Fruit fly (Drosophila melanogaster): Measurements from ENCODE around the gene CG9692.

The CG9692 gene

dm6 chr3L:16709673-16710257 lies 5.0 kb downstream of the CG9692 start (continued):
- peak; percentile 1 for TF ChIP-seq Eip93F (GFP tag; optimal IDR thresholded peaks at IDR 0.05)
- TF ChIP-seq net (GFP tag; optimal IDR thresholded peaks at IDR 0.05) = no peak
- TF ChIP-seq Hr39 (GFP tag; optimal IDR thresholded peaks at IDR 0.05) = peak; percentile 45
- no peak for TF ChIP-seq fkh (GFP tag; optimal IDR thresholded peaks at IDR 0.05)
- TF ChIP-seq esn (GFP tag; optimal IDR thresholded peaks at IDR 0.05) = no peak
- no peak for TF ChIP-seq CG9139 (GFP tag; optimal IDR thresholded peaks at IDR 0.05)
- TF ChIP-seq CG32006 (GFP tag; optimal IDR thresholded peaks at IDR 0.05) = no peak
- no peak for TF ChIP-seq pdm3 (GFP tag; optimal IDR thresholded peaks at IDR 0.05)
- TF ChIP-seq achi (GFP tag; optimal IDR thresholded peaks at IDR 0.05) = no peak
- TF ChIP-seq CG7368 (GFP tag; optimal IDR thresholded peaks at IDR 0.05) = no peak
- TF ChIP-seq Eip75B (GFP tag; optimal IDR thresholded peaks at IDR 0.05) = no peak
- TF ChIP-seq CG34406 (GFP tag; optimal IDR thresholded peaks at IDR 0.05) = no peak
- peak; percentile 34 for TF ChIP-seq CG15336 (GFP tag; IDR thresholded peaks at IDR 0.05)
- no peak for TF ChIP-seq Ets21C (GFP tag; optimal IDR thresholded peaks at IDR 0.05)
- TF ChIP-seq CG8319 (GFP tag; optimal IDR thresholded peaks at IDR 0.05) = no peak
- no peak for TF ChIP-seq CG11902 (GFP tag; optimal IDR thresholded peaks at IDR 0.05)
- TF ChIP-seq CG31627 (GFP tag; optimal IDR thresholded peaks at IDR 0.05) = no peak

DNA sequence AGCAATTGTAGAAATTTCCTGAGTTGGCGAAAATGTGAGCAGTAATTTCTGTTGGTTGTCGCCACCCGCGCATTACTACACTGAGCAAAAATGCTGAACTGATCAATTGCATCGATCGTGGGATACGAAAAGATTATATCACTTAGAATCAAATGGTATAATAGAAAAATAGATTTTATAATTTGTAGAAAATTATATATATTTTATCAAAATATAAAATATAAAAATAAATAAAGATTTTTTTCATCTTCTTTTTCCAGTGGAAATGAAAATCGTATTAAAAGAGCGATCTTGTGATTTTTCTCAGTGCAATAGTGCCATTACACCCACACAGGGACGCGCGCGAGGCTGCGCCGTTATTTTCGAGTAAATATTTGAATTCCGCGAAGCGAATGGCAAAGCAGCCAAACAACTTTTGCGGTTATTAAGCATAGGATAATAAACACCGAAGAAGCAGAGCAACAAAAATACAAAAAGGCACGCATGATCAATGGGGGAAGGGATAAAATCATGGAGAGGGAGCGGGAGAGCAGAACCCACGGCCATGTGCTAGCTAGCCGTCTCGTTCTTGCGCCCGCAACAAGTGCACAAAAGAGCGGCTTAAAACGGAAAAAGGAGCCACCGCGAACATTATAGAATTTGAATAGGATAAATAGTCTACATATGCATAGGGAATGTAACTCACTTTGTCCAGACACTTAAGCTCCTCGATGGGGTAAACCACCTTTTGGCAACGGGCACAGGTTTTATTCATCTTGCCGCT lies 5.7 kb downstream of the CG9692 start:
- TF ChIP-seq OdsH (GFP tag; optimal IDR thresholded peaks at IDR 0.05) (peak; percentile 53), Hr39 (GFP tag; optimal IDR thresholded peaks at IDR 0.05) (no peak), fd59A (GFP tag; optimal IDR thresholded peaks at IDR 0.05) (no peak), CG11762 (GFP tag; optimal IDR thresholded peaks at IDR 0.05; ENCODE audit: insufficient read depth) (peak; percentile 1), CG3032 (tag; optimal IDR thresholded peaks at IDR 0.05) (peak; percentile 74), CG3919 (GFP tag; optimal IDR thresholded peaks at IDR 0.05) (peak; percentile 22), CG6163 (GFP tag; IDR thresholded peaks at IDR 0.05) (peak; percentile 76; the same call in 1 of the 3 replicates), CG7368 (GFP tag; optimal IDR thresholded peaks at IDR 0.05) (peak; percentile 50), dsx (GFP tag; optimal IDR thresholded peaks at IDR 0.05; ENCODE audit: poor library complexity, severe bottlenecking) (peak; percentile 73), Met (GFP tag; optimal IDR thresholded peaks at IDR 0.05) (no peak), CG16779 (tag; optimal IDR thresholded peaks at IDR 0.05) (peak; percentile 48), Lpt (GFP tag; optimal IDR thresholded peaks at IDR 0.05) (peak; percentile 44), Smox (GFP tag; optimal IDR thresholded peaks at IDR 0.05) (no peak), cyc (GFP tag; optimal IDR thresholded peaks at IDR 0.05) (peak; percentile 30), net (GFP tag; optimal IDR thresholded peaks at IDR 0.05) (peak; percentile 45), CG6808 (GFP tag; optimal IDR thresholded peaks at IDR 0.05) (peak; percentile 62), lz (GFP tag; optimal IDR thresholded peaks at IDR 0.05) (peak; percentile 23), Sox15 (GFP tag; optimal IDR thresholded peaks at IDR 0.05) (no peak), CG10669 (GFP tag; optimal IDR thresholded peaks at IDR 0.05) (peak; percentile 63), CG9139 (GFP tag; optimal IDR thresholded peaks at IDR 0.05) (peak; percentile 34), CG6276 (GFP tag; optimal IDR thresholded peaks at IDR 0.05) (peak; percentile 68), Eip93F (GFP tag; optimal IDR thresholded peaks at IDR 0.05) (no peak), CG11294 (GFP tag; IDR thresholded peaks at IDR 0.05) (peak; percentile 68; the same call in 1 of the 2 replicates), Blimp-1 (GFP tag; optimal IDR thresholded peaks at IDR 0.05) (peak; percentile 1), CG11902 (GFP tag; optimal IDR thresholded peaks at IDR 0.05) (peak; percentile 56), svp (GFP tag) (peak; percentile 86), CG34406 (GFP tag; optimal IDR thresholded peaks at IDR 0.05) (peak; percentile 57), CG15336 (GFP tag; IDR thresholded peaks at IDR 0.05) (peak; percentile 81), spab (GFP tag; optimal IDR thresholded peaks at IDR 0.05) (peak; percentile 35), esn (GFP tag; optimal IDR thresholded peaks at IDR 0.05) (peak; percentile 37), ss (GFP tag; optimal IDR thresholded peaks at IDR 0.05) (peak; percentile 68 to 77), CG31627 (GFP tag; optimal IDR thresholded peaks at IDR 0.05) (no peak), Ets96B (tag; optimal IDR thresholded peaks at IDR 0.05) (peak; percentile 53), Eip78C (GFP tag) (peak; percentile 83), dac (GFP tag; optimal IDR thresholded peaks at IDR 0.05) (peak; percentile 23), Hr4 (GFP tag; optimal IDR thresholded peaks at IDR 0.05) (peak; percentile 40), CG8319 (GFP tag; optimal IDR thresholded peaks at IDR 0.05) (no peak), CG4318 (GFP tag; optimal IDR thresholded peaks at IDR 0.05) (peak; percentile 52), Ets21C (GFP tag; optimal IDR thresholded peaks at IDR 0.05) (no peak), salr (GFP tag; optimal IDR thresholded peaks at IDR 0.05) (peak; percentile 10 to 44), achi (GFP tag; optimal IDR thresholded peaks at IDR 0.05) (peak; percentile 64)

Measured in whole organism, prepupa.